Fruit fly (Drosophila melanogaster): Measurements from ENCODE around the gene Tti1.

The Tti1 gene

DNA sequence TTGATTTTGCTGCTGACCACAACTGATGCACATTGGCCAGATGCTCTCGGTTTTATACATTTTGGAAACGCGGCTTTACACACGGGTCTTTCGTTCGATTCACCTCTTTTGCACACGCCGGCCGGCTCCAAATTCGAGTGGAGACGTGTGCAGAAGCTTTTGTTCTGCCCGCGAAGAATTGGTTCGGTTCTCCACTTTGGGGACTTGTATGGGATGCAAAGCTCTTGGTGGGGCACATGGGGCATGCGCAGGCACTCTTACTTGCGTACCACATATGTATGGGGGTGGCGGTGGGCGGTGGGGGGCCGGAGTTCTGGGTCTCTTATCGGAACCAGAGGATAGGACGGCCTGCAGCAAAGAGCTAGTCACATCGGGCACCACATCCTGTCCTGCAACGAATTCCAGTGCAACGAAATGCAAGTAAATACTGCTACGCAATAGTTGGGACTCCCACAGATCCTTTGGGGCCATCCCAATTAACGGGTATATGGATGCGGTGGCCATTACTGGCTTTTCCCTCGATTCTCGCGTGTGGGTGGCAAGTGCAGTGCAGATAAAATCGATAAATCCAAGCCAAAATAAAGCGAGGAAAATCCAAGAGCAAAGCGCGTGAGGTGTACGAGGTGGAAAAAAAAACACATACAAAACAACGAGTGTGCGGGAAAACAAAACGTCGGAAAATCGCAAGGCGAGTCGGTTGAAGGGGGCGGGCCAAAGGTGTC lies 30.0 kb upstream of the Tti1 start, which contains the start of the genes MtnA and CG8500:
MtnA (minus strand) TSS at position 30 of the 722 bp plus-strand sequence.
CG8500 (plus strand) TSS at position 313 of the 722 bp plus-strand sequence.
- no peak for TF ChIP-seq toe (GFP tag; optimal IDR thresholded peaks at IDR 0.05)
- TF ChIP-seq ovo (GFP tag; optimal IDR thresholded peaks at IDR 0.05) = no peak
- TF ChIP-seq cnc (optimal IDR thresholded peaks at IDR 0.05) = no peak
- TF ChIP-seq CG12768 (GFP tag; optimal IDR thresholded peaks at IDR 0.05) = no peak
- TF ChIP-seq kay (GFP tag; ENCODE audit: borderline replicate concordance) = no peak
- peak; percentile 51 for TF ChIP-seq Mnt (GFP tag; optimal IDR thresholded peaks at IDR 0.05)
- TF ChIP-seq CG14711 (tag; optimal IDR thresholded peaks at IDR 0.05) = no peak
- no peak for TF ChIP-seq Hr96 (GFP tag; optimal IDR thresholded peaks at IDR 0.05)
- no peak for TF ChIP-seq CG11617 (GFP tag; optimal IDR thresholded peaks at IDR 0.05)
- no peak for TF ChIP-seq tj (GFP tag; optimal IDR thresholded peaks at IDR 0.05)
- peak; percentile 27 for TF ChIP-seq CG7101 (tag; optimal IDR thresholded peaks at IDR 0.05)
- TF ChIP-seq pad (GFP tag; optimal IDR thresholded peaks at IDR 0.05) = peak; percentile 3
- TF ChIP-seq CG7045 (GFP tag; optimal IDR thresholded peaks at IDR 0.05) = no peak
- peak; percentile 60 for TF ChIP-seq cic (GFP tag; optimal IDR thresholded peaks at IDR 0.05)
- TF ChIP-seq CG1620 (GFP tag; optimal IDR thresholded peaks at IDR 0.05) = no peak
- no peak for TF ChIP-seq CG5204 (GFP tag; optimal IDR thresholded peaks at IDR 0.05)
- no peak for TF ChIP-seq CG33017 (tag; optimal IDR thresholded peaks at IDR 0.05)
- no peak for TF ChIP-seq Crg-1 (GFP tag; optimal IDR thresholded peaks at IDR 0.05)
- TF ChIP-seq bab1 (GFP tag; optimal IDR thresholded peaks at IDR 0.05) = peak; percentile 67
- TF ChIP-seq Clk (GFP tag; optimal IDR thresholded peaks at IDR 0.05) = no peak

DNA sequence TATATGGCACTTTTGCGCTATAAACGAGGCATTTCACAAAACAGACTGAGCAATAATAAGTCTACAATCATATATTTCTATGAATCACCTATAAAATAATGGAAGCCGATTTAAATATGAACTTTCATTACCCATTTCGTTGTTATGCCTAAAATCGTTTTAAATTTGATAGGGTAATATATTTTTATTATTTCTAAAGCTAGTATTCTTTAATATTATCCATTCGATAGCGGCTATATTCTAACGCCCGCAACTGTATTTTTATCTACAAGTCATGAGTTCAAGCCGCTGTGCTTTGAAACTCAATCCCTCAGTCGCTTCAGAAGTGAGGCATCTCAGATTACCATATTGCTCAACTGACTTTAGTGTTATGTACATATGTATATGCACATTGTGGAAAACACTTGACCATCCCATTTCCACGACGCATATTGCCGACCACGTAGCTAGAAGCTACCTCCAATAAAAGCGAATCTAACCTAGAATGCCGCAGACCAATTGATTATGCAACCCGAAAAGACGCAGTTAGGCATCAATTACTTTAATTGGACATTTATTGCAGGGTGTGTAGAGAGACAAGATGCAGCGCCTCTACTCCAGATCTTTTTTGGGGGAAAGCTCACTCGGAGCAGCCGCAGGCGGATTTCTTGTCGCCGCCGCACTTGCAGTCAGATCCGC lies 28.9 kb upstream of the Tti1 start:
- TF ChIP-seq CG33017 (tag; optimal IDR thresholded peaks at IDR 0.05) (peak; percentile 37), bab1 (GFP tag; optimal IDR thresholded peaks at IDR 0.05) (peak; percentile 62), CG14711 (tag; optimal IDR thresholded peaks at IDR 0.05) (peak; percentile 18), ovo (GFP tag; optimal IDR thresholded peaks at IDR 0.05) (peak; percentile 0), toe (GFP tag; optimal IDR thresholded peaks at IDR 0.05) (no peak), CG7101 (tag; optimal IDR thresholded peaks at IDR 0.05) (peak; percentile 16)

DNA sequence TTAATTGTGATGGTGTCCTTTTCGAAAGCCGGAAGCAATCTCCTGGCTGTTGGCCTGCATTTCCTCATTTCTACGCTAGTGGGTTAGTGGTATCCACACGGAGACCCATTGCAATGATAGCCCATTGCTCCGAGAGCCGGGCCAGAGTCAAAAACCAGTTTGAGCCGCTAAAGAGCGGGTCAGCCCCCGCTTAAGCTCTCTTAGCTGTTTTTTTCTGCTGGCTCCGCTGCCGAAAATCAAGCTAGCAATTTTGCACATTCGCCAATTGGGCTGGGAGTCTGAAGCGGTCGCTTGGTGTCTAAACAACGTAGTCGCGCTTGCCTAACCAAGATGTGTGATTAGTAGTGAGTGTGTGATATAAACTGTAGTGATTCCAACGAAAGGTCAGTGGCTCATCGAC lies 25.3 kb upstream of the Tti1 start, which contains the start of gene CG12947:
CG12947 (plus strand) TSS at position 301 of the 400 bp plus-strand sequence.
- no peak for TF ChIP-seq pad (GFP tag; optimal IDR thresholded peaks at IDR 0.05)
- TF ChIP-seq CG12768 (GFP tag; optimal IDR thresholded peaks at IDR 0.05) = no peak
- TF ChIP-seq tj (GFP tag; optimal IDR thresholded peaks at IDR 0.05) = no peak
- no peak for TF ChIP-seq Mnt (GFP tag; optimal IDR thresholded peaks at IDR 0.05)
- no peak for TF ChIP-seq cic (GFP tag; optimal IDR thresholded peaks at IDR 0.05)
- TF ChIP-seq CG7101 (tag; optimal IDR thresholded peaks at IDR 0.05) = no peak
- no peak for TF ChIP-seq CG1620 (GFP tag; optimal IDR thresholded peaks at IDR 0.05)
- TF ChIP-seq Clk (GFP tag; optimal IDR thresholded peaks at IDR 0.05) = no peak
- no peak for TF ChIP-seq Crg-1 (GFP tag; optimal IDR thresholded peaks at IDR 0.05)
- TF ChIP-seq Hr96 (GFP tag; optimal IDR thresholded peaks at IDR 0.05) = no peak
- no peak for TF ChIP-seq CG5204 (GFP tag; optimal IDR thresholded peaks at IDR 0.05)
- TF ChIP-seq CG33017 (tag; optimal IDR thresholded peaks at IDR 0.05) = no peak

DNA sequence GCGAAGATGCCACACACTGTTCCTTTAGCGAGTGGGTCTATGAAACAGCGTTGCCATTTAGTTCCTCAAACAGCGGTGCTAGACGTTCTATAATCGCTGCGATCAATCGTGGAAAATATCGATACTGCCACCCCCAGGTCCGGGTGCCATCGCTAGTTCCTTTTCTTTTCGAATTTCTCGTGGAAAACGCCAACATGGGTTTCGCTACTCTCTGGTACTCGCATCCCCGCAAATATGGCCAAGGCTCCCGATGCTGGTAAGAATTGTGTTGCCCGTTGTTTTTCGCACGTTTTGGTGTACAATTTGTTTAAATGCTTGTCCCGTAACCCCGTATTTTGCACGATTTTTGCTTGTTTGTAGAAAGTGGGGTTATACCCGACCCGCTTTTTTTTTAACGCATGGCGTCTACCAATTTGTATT lies 23.5 kb upstream of the Tti1 start, which contains the start of gene RpS29:
RpS29 (plus strand) TSS at position 102 of the 420 bp plus-strand sequence.
- TF ChIP-seq Clk (GFP tag; optimal IDR thresholded peaks at IDR 0.05) = peak; percentile 62
- peak; percentile 70 for TF ChIP-seq CG12768 (GFP tag; optimal IDR thresholded peaks at IDR 0.05)
- peak; percentile 42 for TF ChIP-seq CG7045 (GFP tag; optimal IDR thresholded peaks at IDR 0.05)
- TF ChIP-seq CG14711 (tag; optimal IDR thresholded peaks at IDR 0.05) = peak; percentile 69
- TF ChIP-seq tj (GFP tag; optimal IDR thresholded peaks at IDR 0.05) = peak; percentile 50
- no peak for TF ChIP-seq cnc (optimal IDR thresholded peaks at IDR 0.05)
- peak; percentile 53 for TF ChIP-seq CG33017 (tag; optimal IDR thresholded peaks at IDR 0.05)
- TF ChIP-seq Mnt (GFP tag; optimal IDR thresholded peaks at IDR 0.05) = peak; percentile 90
- TF ChIP-seq toe (GFP tag; optimal IDR thresholded peaks at IDR 0.05) = peak; percentile 92
- TF ChIP-seq CG11617 (GFP tag; optimal IDR thresholded peaks at IDR 0.05) = peak; percentile 83
- TF ChIP-seq bab1 (GFP tag; optimal IDR thresholded peaks at IDR 0.05) = peak; percentile 93
- TF ChIP-seq Crg-1 (GFP tag; optimal IDR thresholded peaks at IDR 0.05) = peak; percentile 93
- no peak for TF ChIP-seq CG5204 (GFP tag; optimal IDR thresholded peaks at IDR 0.05)
- peak; percentile 94 for TF ChIP-seq CG1620 (GFP tag; optimal IDR thresholded peaks at IDR 0.05)
- TF ChIP-seq CG7101 (tag; optimal IDR thresholded peaks at IDR 0.05) = peak; percentile 86
- TF ChIP-seq pad (GFP tag; optimal IDR thresholded peaks at IDR 0.05) = peak; percentile 71
- peak; percentile 74 for TF ChIP-seq cic (GFP tag; optimal IDR thresholded peaks at IDR 0.05)
- TF ChIP-seq Hr96 (GFP tag; optimal IDR thresholded peaks at IDR 0.05) = peak; percentile 87
- peak; percentile 73 for TF ChIP-seq ovo (GFP tag; optimal IDR thresholded peaks at IDR 0.05)
- no peak for TF ChIP-seq kay (GFP tag; ENCODE audit: borderline replicate concordance)

DNA sequence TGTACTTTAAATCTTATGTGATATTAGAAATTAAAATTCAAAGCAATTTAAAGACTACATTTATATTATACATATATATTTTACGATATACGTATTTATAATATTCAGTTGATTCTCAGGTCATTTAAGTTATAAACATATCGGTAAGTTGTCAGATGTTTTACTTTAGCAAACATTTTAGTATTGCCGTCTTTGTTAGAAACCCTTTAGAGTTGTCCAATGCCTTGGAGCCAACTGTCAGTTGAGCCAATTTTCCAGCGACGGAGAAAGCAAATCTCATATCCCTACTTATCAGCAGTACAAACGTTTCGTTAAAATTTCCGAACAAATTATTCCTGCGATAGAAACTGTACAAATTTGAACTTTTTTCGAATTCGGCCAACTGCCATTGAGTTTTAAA lies 20.3 kb upstream of the Tti1 start, which contains the start of gene topi:
topi (plus strand) TSS at position 301 of the 400 bp plus-strand sequence.
- TF ChIP-seq CG14711 (tag; optimal IDR thresholded peaks at IDR 0.05) (no peak), kay (GFP tag; ENCODE audit: borderline replicate concordance) (no peak), CG5204 (GFP tag; optimal IDR thresholded peaks at IDR 0.05) (no peak), Hr96 (GFP tag; optimal IDR thresholded peaks at IDR 0.05) (no peak), ovo (GFP tag; optimal IDR thresholded peaks at IDR 0.05) (no peak), tj (GFP tag; optimal IDR thresholded peaks at IDR 0.05) (no peak), CG1620 (GFP tag; optimal IDR thresholded peaks at IDR 0.05) (no peak), cnc (optimal IDR thresholded peaks at IDR 0.05) (no peak), Mnt (GFP tag; optimal IDR thresholded peaks at IDR 0.05) (no peak), CG7045 (GFP tag; optimal IDR thresholded peaks at IDR 0.05) (no peak), bab1 (GFP tag; optimal IDR thresholded peaks at IDR 0.05) (no peak), CG11617 (GFP tag; optimal IDR thresholded peaks at IDR 0.05) (no peak), pad (GFP tag; optimal IDR thresholded peaks at IDR 0.05) (no peak)
